Worm (Caenorhabditis elegans): ENCODE measurements around the gene C05C9.2.

- TF ChIP-seq fkh-10 (GFP tag; optimal IDR thresholded peaks at IDR 0.05) = no peak
- no peak for TF ChIP-seq pha-2 (tag; optimal IDR thresholded peaks at IDR 0.05)
- no peak for TF ChIP-seq ama-1 (optimal IDR thresholded peaks at IDR 0.05)
- TF ChIP-seq hlh-8 (tag; optimal IDR thresholded peaks at IDR 0.05) = no peak
- no peak for TF ChIP-seq unc-55 (GFP tag; optimal IDR thresholded peaks at IDR 0.05)
- TF ChIP-seq sox-2 (GFP tag; IDR thresholded peaks at IDR 0.05) = no peak
- TF ChIP-seq pha-4 (tag; optimal IDR thresholded peaks at IDR 0.05) = no peak
- TF ChIP-seq ceh-2 (tag; optimal IDR thresholded peaks at IDR 0.05) = no peak
- no peak for TF ChIP-seq T23F11.4 (GFP tag; optimal IDR thresholded peaks at IDR 0.05)
- no peak for TF ChIP-seq unc-3 (GFP tag; conservative IDR thresholded peaks at IDR 0.05)
- no peak for TF ChIP-seq unc-3 (tag; optimal IDR thresholded peaks at IDR 0.05)
- no peak for TF ChIP-seq nfya-1 (tag; optimal IDR thresholded peaks at IDR 0.05)
- TF ChIP-seq pros-1 (tag; optimal IDR thresholded peaks at IDR 0.05) = no peak
Measured at ce11 chrX:11162778-11163584, 10.1 kb downstream of the C05C9.2 start.
